Fruit fly (Drosophila melanogaster) whole organism, embryonic: ENCODE measurements around the gene kairos.

Experiments
- CG11247 ChIP-seq: fragments of 200-800 bp; sonication (Bioruptor generic); IDR thresholded peaks from 2 replicates; pipeline ENCODE4 v1.3.6; 2022; ENCODE audit warnings: missing biosample characterization, missing genetic modification characterization
- CG12071 ChIP-seq: fragments of 200-800 bp; sonication (Bioruptor generic); optimal IDR thresholded peaks from 3 replicates; lab custom pipeline; 2018; ENCODE audit warnings: missing biosample characterization, mild to moderate bottlenecking, missing genetic modification characterization
- CG12155 ChIP-seq: fragments of 200-800 bp; sonication (Bioruptor generic); optimal IDR thresholded peaks from 3 replicates; lab custom pipeline; 2016; ENCODE audit warnings: missing biosample characterization, missing genetic modification characterization
- CG13123 ChIP-seq: fragments of 200-800 bp; sonication (Bioruptor generic); optimal IDR thresholded peaks from 2 replicates; lab custom pipeline; 2016; ENCODE audit warnings: missing biosample characterization, missing genetic modification characterization
- CG13287 ChIP-seq: fragments of 200-800 bp; sonication (Bioruptor generic); IDR thresholded peaks from 2 replicates; pipeline ENCODE4 v1.3.6; 2022; ENCODE audit warnings: missing biosample characterization, missing genetic modification characterization; ENCODE audit not compliant: partially characterized antibody
- CG14710 ChIP-seq: fragments of 200-800 bp; sonication (Bioruptor generic); optimal IDR thresholded peaks from 3 replicates; lab custom pipeline; 2019; ENCODE audit warnings: missing biosample characterization, mild to moderate bottlenecking, missing genetic modification characterization, moderate library complexity
- CG15011 ChIP-seq: fragments of 200-800 bp; sonication (Bioruptor generic); optimal IDR thresholded peaks from 3 replicates; lab custom pipeline; 2018; ENCODE audit warnings: missing biosample characterization, mild to moderate bottlenecking, missing genetic modification characterization
- CG15073 ChIP-seq: fragments of 200-800 bp; sonication (Bioruptor generic); optimal IDR thresholded peaks from 2 replicates; lab custom pipeline; 2016; ENCODE audit warnings: missing biosample characterization, missing genetic modification characterization
- CG1529 ChIP-seq: fragments of 200-800 bp; sonication (Bioruptor generic); optimal IDR thresholded peaks from 3 replicates; lab custom pipeline; 2018; ENCODE audit warnings: missing biosample characterization, missing genetic modification characterization
- CG15696 ChIP-seq: fragments of 200-800 bp; sonication (Bioruptor generic); optimal IDR thresholded peaks from 2 replicates; lab custom pipeline; 2019; ENCODE audit warnings: missing biosample characterization, mild to moderate bottlenecking, missing genetic modification characterization, moderate library complexity
- CG33213 ChIP-seq: fragments of 200-800 bp; sonication (Bioruptor generic); optimal IDR thresholded peaks from 3 replicates; lab custom pipeline; 2016; ENCODE audit warnings: missing biosample characterization, missing genetic modification characterization
- CG5245 ChIP-seq: fragments of 200-800 bp; sonication (Bioruptor generic); optimal IDR thresholded peaks from 3 replicates; lab custom pipeline; 2016; ENCODE audit warnings: missing biosample characterization, missing genetic modification characterization
- CG6175 ChIP-seq: fragments of 200-800 bp; sonication (Bioruptor generic); IDR thresholded peaks from 3 replicates; pipeline ENCODE4 v1.3.6; 2022; ENCODE audit warnings: missing biosample characterization, missing genetic modification characterization
- CG9797 ChIP-seq: fragments of 200-800 bp; sonication (Bioruptor generic); optimal IDR thresholded peaks from 3 replicates; lab custom pipeline; 2018; ENCODE audit warnings: missing biosample characterization, mild to moderate bottlenecking, missing genetic modification characterization
- Camta ChIP-seq: fragments of 200-800 bp; sonication (Bioruptor generic); optimal IDR thresholded peaks from 2 replicates; lab custom pipeline; 2016; ENCODE audit warnings: missing biosample characterization, missing genetic modification characterization
- D ChIP-seq, 2 experiments: fragments of 200-800 bp in 1 of 2; fragments of >200 bp in 1 of 2; sonication (Bioruptor generic) in 1 of 2; optimal IDR thresholded peaks; 2 replicates in 1 of 2; 3 replicates in 1 of 2; lab custom pipeline; 2017; ENCODE audit warnings: mild to moderate bottlenecking in 1 of 2, missing biosample characterization in 1 of 2, missing genetic modification characterization in 1 of 2, missing genetic modification reagents in 1 of 2
- Dbx ChIP-seq: fragments of 200-800 bp; sonication (Bioruptor generic); IDR thresholded peaks from 3 replicates; pipeline ENCODE4 v1.3.6; 2022; ENCODE audit warnings: missing biosample characterization, missing genetic modification characterization
- Deaf1 ChIP-seq: fragments of 200-800 bp; optimal IDR thresholded peaks from 3 replicates; lab custom pipeline; 2019; ENCODE audit warnings: missing biosample characterization, mild to moderate bottlenecking, missing genetic modification characterization, moderate library complexity
- Hand ChIP-seq: fragments of 200-800 bp; sonication (Bioruptor generic); optimal IDR thresholded peaks from 2 replicates; lab custom pipeline; 2017; ENCODE audit warnings: mild to moderate bottlenecking, missing biosample characterization, missing genetic modification reagents, missing genetic modification characterization
- MTF-1 ChIP-seq: fragments of 200-800 bp; sonication (Bioruptor generic); optimal IDR thresholded peaks from 2 replicates; lab custom pipeline; 2018; ENCODE audit warnings: missing biosample characterization, mild to moderate bottlenecking, missing genetic modification characterization, borderline replicate concordance
- NC2α ChIP-seq: fragments of 200-800 bp; sonication (Bioruptor generic); optimal IDR thresholded peaks from 2 replicates; lab custom pipeline; 2016; ENCODE audit warnings: missing biosample characterization, missing genetic modification characterization
- Nf-YC ChIP-seq: fragments of 200-800 bp; optimal IDR thresholded peaks from 3 replicates; lab custom pipeline; 2019; ENCODE audit warnings: missing biosample characterization, mild to moderate bottlenecking, missing genetic modification characterization, moderate library complexity
- Opbp ChIP-seq: fragments of 200-800 bp; sonication (Bioruptor generic); IDR thresholded peaks from 3 replicates; pipeline ENCODE4 v1.3.6; 2022; ENCODE audit warnings: missing biosample characterization, missing genetic modification characterization; ENCODE audit not compliant: partially characterized antibody
- TFAM ChIP-seq: fragments of 200-800 bp; sonication (Bioruptor generic); optimal IDR thresholded peaks from 2 replicates; lab custom pipeline; 2017; ENCODE audit warnings: missing biosample characterization, missing genetic modification characterization, inconsistent platforms
- abd-A ChIP-seq: fragments of 200-800 bp; sonication (Bioruptor generic); optimal IDR thresholded peaks from 3 replicates; lab custom pipeline; 2019; ENCODE audit warnings: missing biosample characterization, mild to moderate bottlenecking, missing genetic modification characterization, moderate library complexity
- crol ChIP-seq: fragments of 200-800 bp; sonication (Bioruptor generic); IDR thresholded peaks from 2 replicates; pipeline ENCODE4 v1.3.6; 2022; ENCODE audit warnings: missing biosample characterization, missing genetic modification characterization
- dan ChIP-seq: fragments of 200-800 bp; sonication (Bioruptor generic); IDR thresholded peaks from 2 replicates; pipeline ENCODE4 v1.3.6; 2022; ENCODE audit warnings: missing biosample characterization, missing genetic modification characterization
- en ChIP-seq: fragments of 200-800 bp; sonication (Bioruptor generic); optimal IDR thresholded peaks from 2 replicates; lab custom pipeline; 2016; ENCODE audit warnings: missing biosample characterization, missing genetic modification characterization
- exex ChIP-seq: fragments of 200-800 bp; sonication (Bioruptor generic); optimal IDR thresholded peaks from 4 replicates; lab custom pipeline; 2018; ENCODE audit warnings: missing biosample characterization, mild to moderate bottlenecking, missing genetic modification characterization, moderate library complexity
- grn ChIP-seq: fragments of 200-800 bp; sonication (Bioruptor generic); optimal IDR thresholded peaks from 3 replicates; lab custom pipeline; 2017; ENCODE audit warnings: missing biosample characterization, missing genetic modification characterization
- gro ChIP-seq: fragments of 200-800 bp; sonication (Bioruptor generic); optimal IDR thresholded peaks from 2 replicates; lab custom pipeline; 2016; ENCODE audit warnings: missing biosample characterization, missing genetic modification characterization
- kah ChIP-seq: fragments of 200-800 bp; sonication (Bioruptor generic); optimal IDR thresholded peaks from 2 replicates; lab custom pipeline; 2018; ENCODE audit warnings: missing biosample characterization, mild to moderate bottlenecking, missing genetic modification characterization
- kay ChIP-seq: fragments of 200-800 bp; sonication (Bioruptor generic); optimal IDR thresholded peaks from 2 replicates; lab custom pipeline; 2016; ENCODE audit warnings: missing biosample characterization, missing genetic modification characterization
- kni ChIP-seq: fragments of 200-800 bp; sonication (Bioruptor generic); optimal IDR thresholded peaks from 3 replicates; lab custom pipeline; 2017; ENCODE audit warnings: mild to moderate bottlenecking, missing biosample characterization, missing genetic modification reagents, missing genetic modification characterization
- lilli ChIP-seq: fragments of 200-800 bp; sonication (Bioruptor generic); optimal IDR thresholded peaks from 3 replicates; lab custom pipeline; 2016; ENCODE audit warnings: missing biosample characterization, missing genetic modification characterization
- lov ChIP-seq, 2 experiments: fragments of 200-800 bp in 1 of 2; fragments of >200 bp in 1 of 2; sonication (Bioruptor generic) in 1 of 2; IDR thresholded peaks in 1 of 2; optimal IDR thresholded peaks in 1 of 2; 2 replicates in 1 of 2; 3 replicates in 1 of 2; pipeline versions ENCODE4 v1.3.6 to Lab custom; 2017 to 2022; ENCODE audit warnings: missing biosample characterization in 1 of 2, missing genetic modification characterization in 1 of 2
- sd ChIP-seq: fragments of 200-800 bp; sonication (Bioruptor generic); optimal IDR thresholded peaks from 3 replicates; lab custom pipeline; 2018; ENCODE audit warnings: missing biosample characterization, mild to moderate bottlenecking, missing genetic modification characterization, moderate library complexity
- sens ChIP-seq: fragments of 200-800 bp; sonication (Bioruptor generic); peaks from one replicate; lab custom pipeline; 2016; ENCODE audit warnings: missing biosample characterization, missing genetic modification characterization
- shn ChIP-seq: fragments of 200-800 bp; sonication (Bioruptor generic); optimal IDR thresholded peaks from 3 replicates; lab custom pipeline; 2016; ENCODE audit warnings: missing biosample characterization, missing genetic modification characterization
- ssp ChIP-seq: fragments of 200-800 bp; sonication (Bioruptor generic); IDR thresholded peaks from 2 replicates; pipeline ENCODE4 v1.3.6; 2022; ENCODE audit warnings: missing biosample characterization, missing genetic modification characterization
- tna ChIP-seq: fragments of 200-800 bp; sonication (Bioruptor generic); IDR thresholded peaks from 2 replicates; pipeline ENCODE4 v1.3.6; 2022; ENCODE audit warnings: missing biosample characterization, missing genetic modification characterization; ENCODE audit not compliant: partially characterized antibody
- unc-4 ChIP-seq: fragments of 200-800 bp; sonication (Bioruptor generic); IDR thresholded peaks from 2 replicates; pipeline ENCODE4 v1.3.6; 2022; ENCODE audit warnings: missing biosample characterization, missing genetic modification characterization; ENCODE audit not compliant: partially characterized antibody
- vvl ChIP-seq: fragments of 200-800 bp; sonication (Bioruptor generic); IDR thresholded peaks from 2 replicates; pipeline ENCODE4 v1.3.6; 2022; ENCODE audit warnings: missing biosample characterization, missing genetic modification characterization

Gene kairos

dm6 chrX:18288652-18289051 lies 67.3 kb downstream of the kairos start (continued):
- no peak for TF ChIP-seq MTF-1 (GFP tag; lab: Kevin White, UChicago)
- peak; percentile 2 for TF ChIP-seq CG15696
- no peak for TF ChIP-seq lilli (GFP tag; lab: Kevin White, UChicago)
- no peak for TF ChIP-seq CG1529
- no peak for TF ChIP-seq dan (GFP tag; lab: Robert Waterston, UW)

dm6 chrX:18287587-18287986 lies 68.4 kb downstream of the kairos start:
- TF ChIP-seq ssp = no peak
- TF ChIP-seq crol (GFP tag; lab: Robert Waterston, UW) = peak; percentile 55; the same call in 1 of the 2 replicates
- peak; percentile 72 for TF ChIP-seq D (optimal IDR thresholded peaks at IDR 0.05; lab: Kevin White, UChicago)
- no peak for TF ChIP-seq D (GFP tag; optimal IDR thresholded peaks at IDR 0.05; lab: Kevin White, UChicago)

- TF ChIP-seq Camta (GFP tag; lab: Kevin White, UChicago) (no peak), tna (GFP tag; lab: Robert Waterston, UW) (no peak), kni (GFP tag; lab: Kevin White, UChicago) (peak; percentile 36), CG13123 (GFP tag; lab: Kevin White, UChicago) (no peak), grn (GFP tag; lab: Kevin White, UChicago) (peak; percentile 97)
Measured at dm6 chrX:18285215-18285614, 70.8 kb downstream of the kairos start.

- peak; percentile 35; the same call in 1 of the 2 replicates for TF ChIP-seq vvl (GFP tag; lab: Robert Waterston, UW)
- TF ChIP-seq unc-4 (GFP tag; lab: Robert Waterston, UW) = 0 out of 2 replicates have a peak, but pooled peaks have one; percentile 24
- no peak for TF ChIP-seq CG5245 (GFP tag; lab: Kevin White, UChicago)
- peak; percentile 43; the same call in 1 of the 2 replicates for TF ChIP-seq CG13287 (GFP tag; lab: Robert Waterston, UW)
- no peak for TF ChIP-seq TFAM (GFP tag; lab: Kevin White, UChicago)
- TF ChIP-seq en (GFP tag; lab: Kevin White, UChicago) = no peak
- peak; percentile 43; the same call in 1 of the 3 replicates for TF ChIP-seq Opbp
- TF ChIP-seq kay (GFP tag; lab: Kevin White, UChicago) = peak; percentile 99
- TF ChIP-seq CG9797 (GFP tag; lab: Kevin White, UChicago) = no peak
- no peak for TF ChIP-seq lov (optimal IDR thresholded peaks at IDR 0.05; lab: Kevin White, UChicago)
- 0 out of 3 replicates have a peak, but pooled peaks have one; percentile 11 for TF ChIP-seq lov (GFP tag; IDR thresholded peaks at IDR 0.05; lab: Robert Waterston, UW)
- TF ChIP-seq Dbx = peak; percentile 17; the same call in 1 of the 3 replicates
- no peak for TF ChIP-seq CG14710 (tag; lab: Kevin White, UChicago)
- peak; percentile 67 for TF ChIP-seq exex (tag; lab: Kevin White, UChicago)
- peak; percentile 78 for TF ChIP-seq Nf-YC
- TF ChIP-seq NC2α = no peak
- no peak for TF ChIP-seq CG15011
- TF ChIP-seq CG33213 (GFP tag; lab: Kevin White, UChicago) = no peak
- TF ChIP-seq crol (GFP tag; lab: Robert Waterston, UW) = peak; percentile 99
- peak; percentile 97 for TF ChIP-seq shn
- TF ChIP-seq sens (GFP tag; lab: Kevin White, UChicago) = peak; percentile 59
- peak; percentile 80 for TF ChIP-seq CG12155 (GFP tag; lab: Kevin White, UChicago)
- no peak for TF ChIP-seq Hand
- TF ChIP-seq abd-A (tag; lab: Kevin White, UChicago) = peak; percentile 13
- TF ChIP-seq CG15073 (GFP tag; lab: Kevin White, UChicago) = no peak
- TF ChIP-seq Deaf1 = peak; percentile 99
- peak; percentile 90 for TF ChIP-seq sd (tag; lab: Kevin White, UChicago)
- no peak for TF ChIP-seq kah
- no peak for TF ChIP-seq CG11247
- TF ChIP-seq CG12071 (GFP tag; lab: Kevin White, UChicago) = no peak
- TF ChIP-seq gro = peak; percentile 81
- peak; percentile 55; the same call in 1 of the 3 replicates for TF ChIP-seq CG6175 (GFP tag; lab: Robert Waterston, UW)
Measured at dm6 chrX:18282381-18282813, 73.6 kb downstream of the kairos start.
